Worm (Caenorhabditis elegans) whole organism, L1 larva: ENCODE measurements around the gene K10D11.7.

Source experiments
- F16B12.6 ChIP-seq: fragments of 150-350 bp; optimal IDR thresholded peaks from 2 replicates; lab custom pipeline; 2014; ENCODE audit warnings: missing biosample characterization, missing genetic modification characterization
- Y116A8C.19 ChIP-seq: sonication (generic microtip); optimal IDR thresholded peaks from 2 replicates; lab custom pipeline; 2016; ENCODE audit warnings: missing compliant biosample characterization, missing genetic modification characterization, borderline replicate concordance
- alr-1 ChIP-seq: fragments of 200-800 bp; sonication (Bioruptor generic); optimal IDR thresholded peaks from 2 replicates; lab custom pipeline; 2018; ENCODE audit warnings: borderline replicate concordance, mild to moderate bottlenecking, missing genetic modification characterization, missing compliant biosample characterization
- blmp-1 ChIP-seq: fragments of 150-350 bp; optimal IDR thresholded peaks from 2 replicates; lab custom pipeline; 2014; ENCODE audit warnings: missing biosample characterization, missing genetic modification characterization
- ceh-82 ChIP-seq, 3 experiments: fragments of 150-350 bp in 1 of 3; sonication (generic microtip) in 2 of 3; optimal IDR thresholded peaks; 2 replicates each; lab custom pipeline; 2014 to 2017; ENCODE audit warnings: missing biosample characterization in 3 of 3, missing genetic modification characterization in 3 of 3
- dpl-1 ChIP-seq, 3 experiments: fragments of 150-350 bp in 2 of 3; sonication (generic microtip) in 1 of 3; optimal IDR thresholded peaks; 2 replicates each; lab custom pipeline; 2014 to 2017; ENCODE audit warnings: missing biosample characterization in 3 of 3, missing genetic modification characterization in 3 of 3, missing genetic modification reagents in 3 of 3
- dsc-1 ChIP-seq: sonication (generic microtip); optimal IDR thresholded peaks from 2 replicates; lab custom pipeline; 2016; ENCODE audit warnings: mild to moderate bottlenecking, missing genetic modification characterization, missing compliant biosample characterization
- efl-1 ChIP-seq, 4 experiments: fragments of 150-350 bp; optimal IDR thresholded peaks in 3 of 4; peaks in 1 of 4; 1 replicate in 1 of 4; 2 replicates in 3 of 4; lab custom pipeline; 2014; ENCODE audit warnings: missing biosample characterization in 2 of 4, missing genetic modification characterization in 2 of 4, missing genetic modification reagents in 2 of 4
- efl-3 ChIP-seq: fragments of 200-800 bp; sonication (Bioruptor generic); optimal IDR thresholded peaks from 2 replicates; lab custom pipeline; 2018; ENCODE audit warnings: mild to moderate bottlenecking, missing genetic modification characterization, missing compliant biosample characterization
- egl-13 ChIP-seq: sonication (generic microtip); optimal IDR thresholded peaks from 2 replicates; lab custom pipeline; 2016; ENCODE audit warnings: missing genotype, missing genetic modification reagents, missing genetic modification characterization, missing compliant biosample characterization
- elt-2 ChIP-seq: sonication (generic microtip); optimal IDR thresholded peaks from 2 replicates; lab custom pipeline; 2016; ENCODE audit warnings: missing genetic modification characterization, mild to moderate bottlenecking, inconsistent platforms, missing compliant biosample characterization, missing genetic modification reagents
- elt-3 ChIP-seq, 6 experiments: fragments of 150-350 bp in 1 of 6; sonication (generic microtip); optimal IDR thresholded peaks; 2 replicates each; lab custom pipeline; 2017 to 2018; ENCODE audit warnings: missing biosample characterization in 6 of 6, missing genetic modification characterization in 6 of 6, inconsistent platforms in 1 of 6
- fkh-4 ChIP-seq: sonication (generic microtip); optimal IDR thresholded peaks from 2 replicates; lab custom pipeline; 2016; ENCODE audit warnings: missing compliant biosample characterization, missing genetic modification characterization, borderline replicate concordance
- fkh-8 ChIP-seq: sonication (generic microtip); optimal IDR thresholded peaks from 2 replicates; lab custom pipeline; 2016; ENCODE audit warnings: mild to moderate bottlenecking, missing genetic modification characterization, missing compliant biosample characterization
- hlh-17 ChIP-seq: fragments of 200-800 bp; sonication (Bioruptor generic); optimal IDR thresholded peaks from 2 replicates; lab custom pipeline; 2018; ENCODE audit warnings: missing genetic modification characterization, mild to moderate bottlenecking, missing compliant biosample characterization, moderate library complexity, borderline replicate concordance
- lin-14 ChIP-seq: fragments of 200-800 bp; sonication (Bioruptor generic); optimal IDR thresholded peaks from 2 replicates; lab custom pipeline; 2018; ENCODE audit warnings: mild to moderate bottlenecking, missing genetic modification characterization, moderate library complexity, missing compliant biosample characterization
- mep-1 ChIP-seq: fragments of 150-350 bp; optimal IDR thresholded peaks from 2 replicates; lab custom pipeline; 2014; ENCODE audit warnings: missing biosample characterization, missing genetic modification characterization
- nhr-12 ChIP-seq: sonication (generic microtip); optimal IDR thresholded peaks from 2 replicates; lab custom pipeline; 2017; ENCODE audit warnings: missing biosample characterization, missing genetic modification characterization
- nhr-19 ChIP-seq: fragments of 200-800 bp; sonication (Bioruptor generic); conservative IDR thresholded peaks from 2 replicates; pipeline ENCODE4 v1.3.6; 2022; ENCODE audit warnings: missing genetic modification characterization, missing compliant biosample characterization
- nhr-237 ChIP-seq: fragments of 150-350 bp; optimal IDR thresholded peaks from 2 replicates; lab custom pipeline; 2014; ENCODE audit warnings: missing biosample characterization, missing genetic modification characterization
- nhr-71 ChIP-seq: sonication (generic microtip); optimal IDR thresholded peaks from 2 replicates; lab custom pipeline; 2016; ENCODE audit warnings: mild to moderate bottlenecking, missing genetic modification characterization, moderate library complexity, missing compliant biosample characterization
- nhr-85 ChIP-seq: sonication (generic microtip); peaks from one replicate; lab custom pipeline; 2016; ENCODE audit warnings: missing genetic modification characterization, inconsistent platforms, missing compliant biosample characterization
- pag-3 ChIP-seq: sonication (generic microtip); optimal IDR thresholded peaks from 2 replicates; lab custom pipeline; 2017; ENCODE audit warnings: missing genetic modification characterization, mild to moderate bottlenecking, missing compliant biosample characterization, antibody characterized with exemption, borderline replicate concordance; ENCODE audit not compliant: insufficient read depth
- pax-3 ChIP-seq: fragments of 200-800 bp; sonication (Bioruptor generic); optimal IDR thresholded peaks from 2 replicates; lab custom pipeline; 2018; ENCODE audit warnings: mild to moderate bottlenecking, missing genetic modification characterization, moderate library complexity, missing compliant biosample characterization
- snu-23 ChIP-seq: sonication (generic microtip); optimal IDR thresholded peaks from 2 replicates; lab custom pipeline; 2016; ENCODE audit warnings: missing genetic modification characterization, missing compliant biosample characterization
- sox-4 ChIP-seq: sonication (generic microtip); optimal IDR thresholded peaks from 2 replicates; lab custom pipeline; 2016; ENCODE audit warnings: missing genetic modification characterization, missing compliant biosample characterization
- sptf-1 ChIP-seq: fragments of 150-350 bp; optimal IDR thresholded peaks from 2 replicates; lab custom pipeline; 2014; ENCODE audit warnings: missing biosample characterization, missing genetic modification characterization
- swsn-7 ChIP-seq: sonication (generic microtip); optimal IDR thresholded peaks from 2 replicates; lab custom pipeline; 2016; ENCODE audit warnings: missing genetic modification characterization, missing compliant biosample characterization
- tbx-2 ChIP-seq: sonication (generic microtip); optimal IDR thresholded peaks from 2 replicates; lab custom pipeline; 2016; ENCODE audit warnings: missing genetic modification characterization, missing compliant biosample characterization
- unc-86 ChIP-seq: sonication (generic microtip); optimal IDR thresholded peaks from 2 replicates; lab custom pipeline; 2016; ENCODE audit warnings: missing genetic modification characterization, missing compliant biosample characterization
- ztf-11 ChIP-seq, 2 experiments: sonication (generic microtip); optimal IDR thresholded peaks; 2 replicates each; lab custom pipeline; 2016 to 2017; ENCODE audit warnings: missing genetic modification characterization in 2 of 2, missing biosample characterization in 1 of 2, missing compliant biosample characterization in 1 of 2

K10D11.7 gene

ce11 chrIV:13029674-13030466 is 34.1 kb upstream of the K10D11.7 start (continued):
- TF ChIP-seq swsn-7 (tag; lab: Kevin White, UChicago) = peak; percentile 22
- TF ChIP-seq efl-3 (GFP tag; lab: Kevin White, UChicago) = no peak
- TF ChIP-seq blmp-1 = peak; percentile 32
- peak; percentile 8 for TF ChIP-seq dsc-1
- TF ChIP-seq hlh-17 (GFP tag; lab: Kevin White, UChicago) = no peak
- no peak for TF ChIP-seq tbx-2 (tag; lab: Kevin White, UChicago)
- no peak for TF ChIP-seq fkh-4 (tag; lab: Kevin White, UChicago)
- peak; percentile 74 for TF ChIP-seq nhr-85
- TF ChIP-seq mep-1 (tag; lab: Kevin White, UChicago) = peak; percentile 32
- TF ChIP-seq ceh-82 (tag; optimal IDR thresholded peaks at IDR 0.05; lab: Kevin White, UChicago) = peak in 1 of 3 experiments; percentile 42
- peak in 1 of 2 experiments; percentile 17 for TF ChIP-seq ztf-11 (tag; optimal IDR thresholded peaks at IDR 0.05; lab: Kevin White, UChicago)
- no peak for TF ChIP-seq Y116A8C.19 (tag; lab: Kevin White, UChicago)
- TF ChIP-seq elt-3 (tag; optimal IDR thresholded peaks at IDR 0.05; lab: Kevin White, UChicago) = peak in 1 of 6 experiments; percentile 11
- no peak for TF ChIP-seq pax-3 (tag; lab: Kevin White, UChicago)
- no peak for TF ChIP-seq alr-1 (tag; lab: Kevin White, UChicago)
- TF ChIP-seq, all 84 proteins: peak for 16

ce11 chrIV:13028746-13029673 is 33.2 kb upstream of the K10D11.7 start:
- peak; percentile 16 for TF ChIP-seq blmp-1
- no peak for TF ChIP-seq nhr-12 (tag; lab: Kevin White, UChicago)
- TF ChIP-seq F16B12.6 = peak; percentile 47
- TF ChIP-seq efl-1 (optimal IDR thresholded peaks at IDR 0.05; lab: Kevin White, UChicago) = peak; percentile 29 to 44
- TF ChIP-seq efl-1 (GFP tag; optimal IDR thresholded peaks at IDR 0.05 in 1 of 2; lab: Kevin White, UChicago) = peak; percentile 68 to 95
- TF ChIP-seq nhr-237 (tag; lab: Kevin White, UChicago) = no peak
- TF ChIP-seq elt-2 = peak; percentile 3
- peak in 2 of 3 experiments; percentile 2 to 36 for TF ChIP-seq dpl-1 (GFP tag; optimal IDR thresholded peaks at IDR 0.05; lab: Kevin White, UChicago)

ce11 chrIV:13027801-13028641 is 32.2 kb upstream of the K10D11.7 start:
- TF ChIP-seq nhr-71 (tag; lab: Kevin White, UChicago) (peak; percentile 23), nhr-19 (GFP tag; lab: Robert Waterston, UW) (no peak), sox-4 (tag; lab: Kevin White, UChicago) (no peak), fkh-8 (tag; lab: Kevin White, UChicago) (peak; percentile 8), ztf-11 (tag; optimal IDR thresholded peaks at IDR 0.05; lab: Kevin White, UChicago) (peak in 1 of 2 experiments; percentile 15), pag-3 (tag; lab: Kevin White, UChicago) (no peak), sptf-1 (tag; lab: Kevin White, UChicago) (no peak), tbx-2 (tag; lab: Kevin White, UChicago) (peak; percentile 42), lin-14 (GFP tag; lab: Kevin White, UChicago) (peak; percentile 70), snu-23 (no peak), egl-13 (tag; lab: Kevin White, UChicago) (peak; percentile 63), unc-86 (peak; percentile 1), dpl-1 (GFP tag; optimal IDR thresholded peaks at IDR 0.05; lab: Kevin White, UChicago) (no peak)
- TF ChIP-seq, all 84 proteins: peak for 7
